Fruit fly (Drosophila melanogaster) whole organism, larva: ENCODE data around the gene Jarid2.

Source experiments
- noc ChIP-seq: fragments of 200-800 bp; sonication (Bioruptor generic); optimal IDR thresholded peaks from 3 replicates; lab custom pipeline; 2019; ENCODE audit warnings: missing biosample characterization, mild to moderate bottlenecking, missing genetic modification characterization, moderate library complexity

Jarid2 gene

DNA sequence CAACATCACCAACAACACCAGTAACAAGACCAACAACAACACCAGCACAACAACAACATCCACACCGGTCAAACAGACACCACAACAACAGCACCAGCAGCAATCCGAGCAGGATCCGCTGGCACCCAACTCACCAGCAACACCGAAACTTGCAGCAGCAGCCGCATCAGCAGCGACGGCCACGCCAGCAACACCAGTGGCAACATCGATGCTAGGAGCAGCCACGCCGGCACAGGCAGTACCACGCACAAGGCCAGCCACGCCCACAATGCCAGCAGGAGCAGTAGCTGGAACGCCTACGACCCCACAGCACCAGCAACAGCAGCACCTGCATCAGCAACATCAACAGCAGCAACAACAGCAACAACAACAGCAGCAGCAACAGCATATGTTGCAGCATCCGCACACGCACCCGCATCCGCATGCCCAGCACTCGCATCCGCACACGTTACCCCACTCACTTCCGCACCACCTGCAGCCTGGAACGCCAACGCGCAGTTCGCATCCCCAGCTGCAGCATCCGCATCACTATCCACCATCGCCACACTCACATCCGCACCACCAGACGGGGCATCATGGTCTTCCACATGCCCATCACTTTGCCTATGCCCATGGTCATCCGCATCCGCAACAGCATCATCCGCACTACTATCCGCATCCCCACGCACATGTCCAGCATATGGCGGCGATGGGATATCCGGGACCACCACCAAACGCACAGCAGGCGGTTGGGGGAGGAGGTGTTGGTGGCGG is 5.5 kb upstream of the Jarid2 start:
- no peak for TF ChIP-seq noc (tag; lab: Kevin White, UChicago)

DNA sequence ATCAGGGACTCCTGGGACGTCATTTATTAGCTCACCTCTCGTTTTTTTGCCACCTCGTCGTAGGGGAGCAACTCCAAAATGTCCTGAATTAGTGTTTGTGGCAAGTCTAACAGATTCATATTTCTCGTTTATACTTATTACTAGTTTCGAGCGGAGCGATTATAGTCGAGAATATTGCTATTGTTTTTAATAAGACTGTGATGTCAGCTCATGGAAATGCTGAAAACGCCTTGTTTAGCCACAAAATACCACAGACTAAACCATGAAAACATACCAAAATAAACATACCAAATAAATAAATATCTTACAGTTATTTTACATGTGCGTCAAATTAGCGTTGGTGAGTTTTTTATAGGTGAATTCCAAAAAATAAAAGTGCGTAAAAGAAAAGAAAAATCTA is 10.7 kb downstream of the Jarid2 start, which contains the start of gene pall:
Gene pall (minus strand): TSS at position 205 of the 400 bp plus-strand sequence.
- TF ChIP-seq noc (tag; lab: Kevin White, UChicago): no peak

DNA sequence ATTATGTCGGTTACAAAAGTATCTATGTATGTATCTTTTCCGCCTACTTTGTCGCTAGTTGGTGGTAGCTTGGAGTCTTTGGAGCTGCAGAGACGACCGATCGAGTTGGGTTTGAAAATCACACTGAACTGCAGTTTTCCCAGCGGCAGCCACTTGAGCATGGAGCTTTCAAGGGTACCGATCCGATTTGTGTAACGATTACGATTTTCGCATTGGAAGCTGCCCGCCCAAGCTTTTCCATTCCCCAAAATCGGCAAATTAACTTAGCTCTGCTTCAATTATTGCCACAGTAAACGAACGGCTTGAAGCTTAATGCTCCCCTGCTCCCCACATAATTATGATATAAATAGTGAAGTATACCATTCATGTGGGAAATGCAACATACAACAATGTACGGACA is 12.3 kb downstream of the Jarid2 start, which contains the start of gene CG32036:
Gene CG32036 (minus strand): TSS at position 101 of the 400 bp plus-strand sequence.
- TF ChIP-seq noc (tag; lab: Kevin White, UChicago): no peak

DNA sequence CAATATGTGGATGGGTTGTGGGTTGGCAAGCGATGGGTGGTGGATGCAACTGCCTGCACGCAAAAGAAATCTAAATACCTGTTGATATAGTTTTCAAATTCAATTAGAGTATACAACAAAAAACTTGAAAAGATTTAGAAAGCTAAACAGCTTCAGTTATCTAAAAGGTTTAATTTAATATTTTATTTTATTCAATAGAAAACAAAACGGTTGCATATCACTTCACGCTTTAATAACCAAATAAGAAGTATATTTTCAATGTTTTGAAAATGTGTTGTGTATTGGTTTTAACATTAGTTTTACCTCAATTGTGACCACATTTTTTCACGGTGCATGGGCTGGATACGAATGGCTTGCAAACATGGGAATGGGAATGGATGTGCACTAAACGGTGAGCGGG is 12.8 kb downstream of the Jarid2 start:
- no peak for TF ChIP-seq noc (tag; lab: Kevin White, UChicago)

DNA sequence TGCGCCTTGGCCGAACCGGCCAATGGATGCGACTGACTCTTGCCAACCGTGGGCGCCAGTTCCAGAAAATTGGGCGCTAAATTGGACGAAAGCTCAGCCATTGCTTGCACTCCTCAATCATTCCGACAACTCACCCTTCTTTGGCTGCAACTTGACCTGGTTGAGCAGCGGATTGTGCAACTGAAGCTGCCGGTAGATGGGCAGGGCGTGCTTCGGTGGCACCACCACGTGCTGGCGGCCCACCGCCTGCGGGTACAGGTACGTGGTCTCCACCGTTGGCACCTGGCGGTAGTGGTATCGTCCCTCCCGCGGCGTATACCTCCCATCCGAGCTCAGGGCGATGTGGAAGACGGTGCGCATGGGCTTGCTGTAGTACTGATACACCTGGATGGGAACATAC is 13.6 kb downstream of the Jarid2 start:
- no peak for TF ChIP-seq noc (tag; lab: Kevin White, UChicago)

DNA sequence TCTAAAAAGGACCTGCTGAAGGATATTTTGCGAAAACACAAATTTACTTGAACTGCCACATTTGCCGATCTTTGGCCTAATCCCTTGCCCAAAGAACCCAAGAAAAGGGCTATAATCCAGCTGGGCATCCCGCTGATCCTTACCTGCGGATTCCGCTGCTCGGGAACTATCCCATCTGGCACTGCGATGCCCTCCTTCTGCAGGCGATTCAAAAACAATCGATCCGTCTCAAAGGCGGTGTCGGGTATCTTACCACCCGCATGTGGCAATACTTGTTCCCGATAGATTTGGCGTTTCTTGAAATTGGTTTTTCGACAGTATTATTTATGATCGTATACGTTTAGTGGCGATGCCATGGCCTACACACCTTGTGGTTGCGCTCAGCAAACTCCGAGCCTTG is 14.5 kb downstream of the Jarid2 start:
- no peak for TF ChIP-seq noc (tag; lab: Kevin White, UChicago)

DNA sequence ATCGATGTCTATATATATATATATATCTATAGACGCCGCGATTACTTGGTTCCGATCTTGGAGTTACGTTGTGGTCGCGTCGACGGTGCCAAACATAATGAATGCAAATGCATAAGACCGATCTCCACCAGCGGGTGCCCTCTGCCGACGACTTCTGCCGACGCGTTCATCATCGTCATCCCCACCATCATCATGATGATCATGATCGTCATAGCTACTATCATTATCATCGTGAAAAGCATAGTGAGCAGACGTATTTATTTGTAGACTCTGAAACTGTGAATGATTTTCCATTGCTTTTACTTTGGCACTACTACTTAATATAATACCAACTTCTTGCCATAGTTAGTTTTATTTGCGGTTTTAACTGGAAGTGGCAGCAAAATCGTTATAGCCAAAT is 15.3 kb downstream of the Jarid2 start, which contains the start of gene CG32037:
Gene CG32037 (minus strand): TSS at position 101 of the 400 bp plus-strand sequence.
- no peak for TF ChIP-seq noc (tag; lab: Kevin White, UChicago)

DNA sequence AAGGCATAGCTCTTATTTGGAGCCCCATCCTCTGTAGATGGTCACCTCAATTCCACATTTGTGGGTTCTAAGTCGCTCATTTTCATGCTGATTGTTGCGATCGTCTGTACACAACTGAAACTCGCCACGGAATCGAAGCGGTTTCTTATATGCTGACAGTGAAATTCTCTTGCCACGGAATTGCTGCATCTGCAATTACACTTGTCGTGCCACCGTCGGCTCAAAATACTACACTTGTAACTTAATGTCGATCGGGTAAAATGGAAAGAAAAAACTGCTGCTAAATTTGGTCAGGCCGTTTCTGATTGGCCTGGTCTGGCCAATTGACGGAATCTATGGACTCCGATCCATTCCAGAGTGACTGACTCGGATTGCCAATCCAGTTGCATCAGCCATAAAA is 20.4 kb downstream of the Jarid2 start:
- TF ChIP-seq noc (tag; lab: Kevin White, UChicago): no peak

DNA sequence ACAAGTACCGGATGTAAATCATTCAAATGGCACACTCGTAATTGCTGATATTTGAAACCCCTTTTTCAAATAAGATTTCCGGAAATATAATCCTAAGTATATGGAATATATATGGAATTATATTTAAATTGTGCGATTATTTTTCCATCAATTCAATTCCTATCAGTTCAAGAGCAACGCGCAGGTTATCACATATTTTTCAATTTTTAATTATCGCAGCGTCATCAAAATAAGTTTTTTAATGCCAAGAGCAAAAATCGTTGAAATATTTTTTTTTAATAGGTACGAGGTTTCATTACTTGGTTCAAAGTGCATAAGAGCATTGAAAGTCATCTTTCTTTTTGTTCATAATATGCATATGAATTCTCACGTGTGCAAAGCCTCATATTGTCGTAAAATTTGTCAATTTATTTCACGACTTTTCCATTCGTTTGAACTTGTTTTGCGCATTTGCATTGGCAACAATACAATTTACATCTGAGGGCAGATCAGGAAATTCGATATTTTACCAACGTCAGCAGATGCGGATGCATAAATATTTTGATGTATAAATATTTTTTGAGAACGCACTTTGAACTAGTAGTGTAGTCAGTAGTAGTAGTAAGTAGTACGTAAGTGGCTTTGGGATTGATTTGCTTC is 21.3 kb downstream of the Jarid2 start:
- TF ChIP-seq noc (tag; lab: Kevin White, UChicago): peak; percentile 7

DNA sequence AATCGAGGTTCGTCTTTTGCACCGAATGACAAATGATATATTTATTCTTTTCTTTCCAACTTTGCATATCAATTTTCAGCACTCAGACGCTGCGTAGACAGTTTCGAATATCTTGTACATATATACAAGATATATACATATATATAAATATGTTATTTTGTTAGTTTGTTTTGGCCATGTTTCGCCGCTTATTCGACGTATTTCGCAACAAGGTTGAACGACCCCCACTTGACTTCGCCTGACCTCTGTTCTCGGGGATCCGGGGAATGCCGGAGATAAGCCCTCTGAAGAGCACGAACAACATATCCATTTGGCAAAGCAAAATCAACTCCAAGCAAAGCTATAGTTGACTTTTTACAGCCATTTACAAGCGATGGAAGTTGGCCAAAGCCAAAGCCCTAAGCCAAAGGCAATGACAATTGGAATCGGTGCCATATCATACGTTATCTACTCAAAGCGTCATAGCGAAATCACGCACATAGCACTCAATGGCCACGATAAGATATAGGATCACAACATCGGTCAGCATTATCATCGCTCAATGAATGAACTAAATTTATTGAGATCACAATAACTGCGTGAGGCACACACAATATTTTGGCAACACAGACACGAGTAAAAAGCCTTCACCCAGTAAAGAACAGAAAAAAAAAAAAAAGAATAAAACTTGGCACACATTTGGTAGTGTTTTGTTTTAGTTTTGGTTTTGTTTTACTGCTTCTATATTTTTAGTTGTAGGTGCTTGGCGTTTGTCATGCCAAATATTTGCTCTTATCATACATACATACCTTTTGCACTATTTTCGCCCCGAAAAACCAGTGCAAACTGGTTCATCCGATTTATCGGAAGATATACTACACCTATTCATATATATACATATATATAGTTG is 23.3 kb downstream of the Jarid2 start:
- peak; percentile 51 for TF ChIP-seq noc (tag; lab: Kevin White, UChicago)

DNA sequence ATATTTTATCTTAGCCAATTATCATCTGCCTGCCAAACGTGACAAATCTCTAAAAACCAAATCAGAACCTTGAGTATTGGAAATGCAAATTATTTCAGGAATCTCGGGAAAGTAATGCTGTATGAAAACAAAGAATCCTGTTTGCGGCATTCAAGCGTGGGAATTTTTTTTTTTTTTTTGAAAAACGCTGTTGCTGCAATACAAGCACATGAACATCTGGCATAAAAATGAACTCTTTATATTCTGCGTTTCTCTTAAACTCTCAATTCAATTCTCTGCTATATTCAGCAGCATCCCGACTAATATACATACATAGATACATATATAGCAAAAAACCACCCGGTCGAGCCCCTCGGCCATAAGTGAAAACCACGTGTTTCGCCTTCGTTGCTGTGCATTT is 24.5 kb downstream of the Jarid2 start:
- no peak for TF ChIP-seq noc (tag; lab: Kevin White, UChicago)

DNA sequence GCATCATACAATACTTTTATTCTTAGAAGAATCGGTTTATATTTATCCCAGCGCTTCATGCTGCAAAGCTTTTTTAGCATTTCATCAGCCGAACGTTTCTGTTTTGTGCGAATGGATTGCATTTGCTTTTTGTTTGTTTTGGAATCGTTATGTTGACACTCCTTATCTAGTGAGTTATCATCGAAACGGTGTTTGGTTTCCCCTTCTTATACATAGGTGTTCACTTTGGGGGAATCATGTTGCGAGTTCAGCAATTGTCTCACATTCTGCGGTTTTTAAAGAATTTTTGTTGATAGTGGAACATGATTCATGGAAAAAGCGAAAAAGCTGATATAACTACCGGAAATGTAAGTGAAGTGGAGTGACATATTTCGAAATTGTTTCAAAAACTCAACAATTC is 25.5 kb downstream of the Jarid2 start:
- no peak for TF ChIP-seq noc (tag; lab: Kevin White, UChicago)

DNA sequence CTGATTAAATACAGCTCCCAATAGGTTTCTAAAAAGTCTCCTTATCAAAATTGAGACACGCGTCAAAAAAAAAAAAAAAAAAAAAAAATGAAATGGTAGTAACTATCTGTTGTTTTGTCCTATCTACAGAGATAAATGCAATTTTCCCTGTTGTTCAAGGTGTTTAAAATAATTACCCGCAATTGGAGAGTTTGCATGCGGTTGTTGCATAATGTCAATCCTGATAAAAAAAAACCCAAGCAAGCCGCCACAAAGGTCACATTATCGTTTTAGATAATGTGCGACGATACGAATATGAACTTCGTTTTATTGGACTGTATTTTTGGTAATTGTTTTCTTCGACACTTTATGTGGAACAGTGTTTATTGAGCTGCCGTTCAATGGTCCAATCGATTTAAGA is 26.0 kb downstream of the Jarid2 start:
- no peak for TF ChIP-seq noc (tag; lab: Kevin White, UChicago)

DNA sequence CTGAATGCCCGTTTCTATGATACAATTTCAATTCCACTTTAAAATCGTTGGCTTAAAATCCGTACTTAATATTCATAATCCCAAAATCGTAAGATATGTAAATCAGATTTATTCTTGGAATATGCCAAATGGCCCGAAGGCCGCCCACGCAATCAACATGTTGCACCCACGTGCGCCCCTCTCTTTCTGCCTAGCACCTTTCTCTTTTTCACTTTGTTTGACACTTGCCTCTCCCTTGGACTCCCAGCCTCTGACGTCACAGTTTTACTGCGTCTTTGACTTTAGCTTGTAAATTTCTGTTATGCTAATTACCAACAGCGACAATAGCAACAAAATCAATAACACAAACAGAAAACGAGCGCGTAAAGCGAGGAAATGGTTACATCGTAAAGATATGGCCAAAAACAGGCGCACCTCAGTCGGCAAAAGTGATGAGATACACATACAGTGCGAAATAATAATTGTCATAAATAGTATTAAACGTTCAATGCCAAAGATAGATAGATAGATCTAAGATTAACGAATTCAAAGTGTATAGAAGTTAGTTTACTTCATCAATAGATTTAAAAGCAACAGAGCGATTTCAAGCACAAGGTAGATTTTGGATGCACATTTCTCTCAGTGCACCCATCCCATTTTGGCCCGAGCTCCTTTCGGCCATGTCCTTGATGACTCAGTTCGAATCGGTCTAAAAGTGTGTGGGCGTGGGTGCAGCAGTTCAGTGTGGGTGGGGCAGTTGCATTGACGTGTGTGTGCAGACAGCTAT is 26.9 kb downstream of the Jarid2 start:
- TF ChIP-seq noc (tag; lab: Kevin White, UChicago): no peak

DNA sequence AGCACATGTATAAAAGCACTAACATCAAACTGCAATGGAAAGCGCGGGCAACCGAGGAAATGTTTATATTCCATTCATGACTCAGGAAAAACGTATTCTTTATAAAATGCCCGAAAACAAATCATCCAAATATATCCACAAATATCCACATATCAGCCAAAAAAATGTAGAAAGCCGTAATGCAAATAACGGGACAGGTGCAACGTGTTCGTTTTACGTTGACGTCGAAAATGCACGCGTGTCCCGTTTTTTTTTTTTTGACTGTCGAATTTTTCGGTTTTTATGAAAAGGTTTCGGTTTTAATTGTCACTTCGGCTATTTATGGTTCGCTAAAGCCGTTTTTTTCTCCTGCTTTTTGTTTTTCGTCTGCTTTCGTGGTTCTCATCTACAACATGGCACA is 27.7 kb downstream of the Jarid2 start:
- TF ChIP-seq noc (tag; lab: Kevin White, UChicago): no peak
